Worm (Caenorhabditis elegans) whole organism, L4 larva: Measurements from ENCODE around the gene syx-2.

Experiments
- F49E8.2 ChIP-seq: sonication (generic microtip); optimal IDR thresholded peaks from 2 replicates; lab custom pipeline; 2016; ENCODE audit warnings: missing compliant biosample characterization, mild to moderate bottlenecking, missing genetic modification characterization, borderline replicate concordance
- R02D3.7 ChIP-seq: fragments of 150-350 bp; sonication (generic microtip); optimal IDR thresholded peaks from 3 replicates; lab custom pipeline; 2014; ENCODE audit warnings: missing biosample characterization, missing genetic modification characterization
- T26A8.4 ChIP-seq: fragments of 200-800 bp; sonication (Bioruptor generic); IDR thresholded peaks from 2 replicates; pipeline ENCODE4 v1.3.6; 2022; ENCODE audit warnings: missing genetic modification characterization, missing compliant biosample characterization
- Y105C5A.15 ChIP-seq: fragments of 200-800 bp; sonication (Bioruptor generic); IDR thresholded peaks from 2 replicates; pipeline ENCODE4 v1.3.6; 2022; ENCODE audit warnings: missing genetic modification characterization, missing compliant biosample characterization
- Y48G9A.11 ChIP-seq: fragments of 200-800 bp; sonication (Bioruptor generic); IDR thresholded peaks from 2 replicates; pipeline ENCODE4 v1.3.6; 2022; ENCODE audit warnings: missing genetic modification reagents, missing genetic modification characterization, missing compliant biosample characterization
- Y5F2A.4 ChIP-seq: fragments of 200-800 bp; sonication (Bioruptor generic); optimal IDR thresholded peaks from 2 replicates; lab custom pipeline; 2018; ENCODE audit warnings: mild to moderate bottlenecking, missing genetic modification characterization, missing compliant biosample characterization
- aha-1 ChIP-seq: fragments of 150-350 bp; peaks from one replicate; lab custom pipeline; 2014; ENCODE audit warnings: missing biosample characterization, missing genetic modification characterization
- attf-4 ChIP-seq: sonication (generic microtip); optimal IDR thresholded peaks from 3 replicates; lab custom pipeline; 2017; ENCODE audit warnings: missing biosample characterization, missing genetic modification characterization
- ceh-20 ChIP-seq: fragments of 200-800 bp; sonication (Bioruptor generic); IDR thresholded peaks from 2 replicates; pipeline ENCODE4 v1.3.6; 2022; ENCODE audit warnings: missing genetic modification reagents, missing genetic modification characterization, missing compliant biosample characterization
- ceh-28 ChIP-seq: fragments of 150-350 bp; optimal IDR thresholded peaks from 2 replicates; lab custom pipeline; 2014; ENCODE audit warnings: missing biosample characterization, missing genetic modification reagents, missing genetic modification characterization
- ceh-82 ChIP-seq: sonication (generic microtip); optimal IDR thresholded peaks from 2 replicates; lab custom pipeline; 2017; ENCODE audit warnings: missing biosample characterization, missing genetic modification characterization
- ces-1 ChIP-seq: fragments of 150-350 bp; sonication (generic microtip); optimal IDR thresholded peaks from 4 replicates; lab custom pipeline; 2014; ENCODE audit warnings: missing biosample characterization, missing genetic modification reagents, missing genetic modification characterization
- daf-8 ChIP-seq: fragments of 200-800 bp; sonication (Bioruptor generic); IDR thresholded peaks from 2 replicates; pipeline ENCODE4 v1.3.6; 2022; ENCODE audit warnings: missing genetic modification characterization, missing compliant biosample characterization
- dmd-8 ChIP-seq: fragments of 200-800 bp; sonication (Bioruptor generic); IDR thresholded peaks from 2 replicates; pipeline ENCODE4 v1.3.6; 2022; ENCODE audit warnings: missing genetic modification characterization, missing compliant biosample characterization
- dmd-9 ChIP-seq: fragments of 200-800 bp; sonication (Bioruptor generic); IDR thresholded peaks from 2 replicates; pipeline ENCODE4 v1.3.6; 2022; ENCODE audit warnings: missing genetic modification reagents, missing genetic modification characterization, missing compliant biosample characterization
- dve-1 ChIP-seq: sonication (generic microtip); optimal IDR thresholded peaks from 2 replicates; lab custom pipeline; 2017; ENCODE audit warnings: antibody characterized with exemption, mild to moderate bottlenecking, missing genetic modification characterization, missing compliant biosample characterization; ENCODE audit not compliant: insufficient read depth
- egl-27 ChIP-seq: sonication (generic microtip); optimal IDR thresholded peaks from 3 replicates; lab custom pipeline; 2017; ENCODE audit warnings: missing biosample characterization, missing genetic modification reagents, missing genetic modification characterization
- egl-43 ChIP-seq: fragments of 200-800 bp; sonication (Bioruptor generic); IDR thresholded peaks from 2 replicates; pipeline ENCODE4 v1.3.6; 2022; ENCODE audit warnings: missing genetic modification reagents, missing genetic modification characterization, missing compliant biosample characterization
- hlh-11 ChIP-seq: fragments of 200-800 bp; sonication (Bioruptor generic); optimal IDR thresholded peaks from 2 replicates; lab custom pipeline; 2018; ENCODE audit warnings: mild to moderate bottlenecking, missing genetic modification characterization, missing compliant biosample characterization
- jun-1 ChIP-seq: fragments of 150-350 bp; optimal IDR thresholded peaks from 2 replicates; lab custom pipeline; 2014; ENCODE audit warnings: missing biosample characterization, missing genetic modification reagents, missing genetic modification characterization
- lim-7 ChIP-seq: fragments of 200-800 bp; sonication (Bioruptor generic); IDR thresholded peaks from 2 replicates; pipeline ENCODE4 v1.3.6; 2022; ENCODE audit warnings: missing genetic modification characterization, missing compliant biosample characterization
- lin-13 ChIP-seq: fragments of 150-350 bp; optimal IDR thresholded peaks from 2 replicates; lab custom pipeline; 2014; ENCODE audit warnings: missing biosample characterization, missing genetic modification reagents, missing genetic modification characterization
- lin-15B ChIP-seq: fragments of 150-350 bp; sonication (generic microtip); optimal IDR thresholded peaks from 3 replicates; lab custom pipeline; 2014; ENCODE audit warnings: missing biosample characterization, missing genetic modification characterization
- lin-29 ChIP-seq: fragments of 200-800 bp; sonication (Bioruptor generic); IDR thresholded peaks from 2 replicates; pipeline ENCODE4 v1.3.6; 2022; ENCODE audit warnings: missing genetic modification reagents, missing genetic modification characterization, missing compliant biosample characterization
- lin-38 ChIP-seq: fragments of 200-800 bp; sonication (Bioruptor generic); IDR thresholded peaks from 2 replicates; pipeline ENCODE4 v1.3.6; 2022; ENCODE audit warnings: missing genetic modification reagents, missing genetic modification characterization, missing compliant biosample characterization
- lir-3 ChIP-seq: sonication (generic microtip); optimal IDR thresholded peaks from 2 replicates; lab custom pipeline; 2016; ENCODE audit warnings: mild to moderate bottlenecking, missing genetic modification characterization, missing compliant biosample characterization
- lsy-2 ChIP-seq, 2 experiments: fragments of 150-350 bp in 1 of 2; sonication (generic microtip) in 1 of 2; optimal IDR thresholded peaks; 2 replicates each; lab custom pipeline; 2014 to 2017; ENCODE audit warnings: missing biosample characterization in 2 of 2, missing genetic modification characterization in 2 of 2
- mdl-1 ChIP-seq, 2 experiments: fragments of 150-350 bp in 1 of 2; sonication (generic microtip) in 1 of 2; optimal IDR thresholded peaks; 2 replicates each; lab custom pipeline; 2014 to 2017; ENCODE audit warnings: missing biosample characterization in 2 of 2, missing genetic modification characterization in 2 of 2
- mep-1 ChIP-seq: fragments of 150-350 bp; sonication (generic microtip); optimal IDR thresholded peaks from 3 replicates; lab custom pipeline; 2014; ENCODE audit warnings: missing biosample characterization, missing genetic modification characterization
- mes-2 ChIP-seq: sonication (generic microtip); optimal IDR thresholded peaks from 2 replicates; lab custom pipeline; 2016; ENCODE audit warnings: missing genotype, mild to moderate bottlenecking, missing genetic modification characterization, missing compliant biosample characterization; ENCODE audit not compliant: poor library complexity, severe bottlenecking
- mxl-2 ChIP-seq: fragments of 200-800 bp; sonication (Bioruptor generic); conservative IDR thresholded peaks from 2 replicates; pipeline ENCODE4 v1.3.6; 2022; ENCODE audit warnings: missing genetic modification reagents, missing genetic modification characterization, missing compliant biosample characterization
- mxl-3 ChIP-seq: fragments of 200-800 bp; sonication (Bioruptor generic); optimal IDR thresholded peaks from 2 replicates; lab custom pipeline; 2018; ENCODE audit warnings: mild to moderate bottlenecking, missing genetic modification characterization, missing compliant biosample characterization
- nhr-25 ChIP-seq: sonication (generic microtip); optimal IDR thresholded peaks from 2 replicates; lab custom pipeline; 2017; ENCODE audit warnings: missing genetic modification characterization, mild to moderate bottlenecking, missing compliant biosample characterization, antibody characterized with exemption, moderate library complexity, borderline replicate concordance; ENCODE audit not compliant: insufficient read depth
- nhr-76 ChIP-seq: fragments of 150-350 bp; optimal IDR thresholded peaks from 2 replicates; lab custom pipeline; 2014; ENCODE audit warnings: missing biosample characterization, missing genetic modification characterization
- nhr-77 ChIP-seq: fragments of 150-350 bp; optimal IDR thresholded peaks from 2 replicates; lab custom pipeline; 2014; ENCODE audit warnings: missing biosample characterization, missing genetic modification characterization
- pha-4 ChIP-seq, 2 experiments: fragments of 150-350 bp in 1 of 2; fragments of 200-800 bp in 1 of 2; sonication (Bioruptor generic) in 1 of 2; IDR thresholded peaks in 1 of 2; optimal IDR thresholded peaks in 1 of 2; 2 replicates each; pipeline versions ENCODE4 v1.3.6 to Lab custom; 2014 to 2022; ENCODE audit warnings: missing genetic modification characterization in 2 of 2, missing genetic modification reagents in 2 of 2, missing biosample characterization in 1 of 2, missing compliant biosample characterization in 1 of 2
- php-3 ChIP-seq: fragments of 200-800 bp; sonication (Bioruptor generic); IDR thresholded peaks from 2 replicates; pipeline ENCODE4 v1.3.6; 2022; ENCODE audit warnings: missing genetic modification reagents, missing genetic modification characterization, missing compliant biosample characterization
- pqm-1 ChIP-seq: sonication (generic microtip); optimal IDR thresholded peaks from 2 replicates; lab custom pipeline; 2017; ENCODE audit warnings: missing biosample characterization, missing genetic modification characterization
- sdz-12 ChIP-seq: fragments of 200-800 bp; sonication (Bioruptor generic); optimal IDR thresholded peaks from 2 replicates; lab custom pipeline; 2018; ENCODE audit warnings: mild to moderate bottlenecking, missing genetic modification characterization, missing compliant biosample characterization
- set-16 ChIP-seq: fragments of 200-800 bp; sonication (Bioruptor generic); IDR thresholded peaks from 2 replicates; pipeline ENCODE4 v1.3.6; 2022; ENCODE audit warnings: missing genetic modification reagents, missing genetic modification characterization, missing compliant biosample characterization
- skn-1 ChIP-seq: fragments of 150-350 bp; optimal IDR thresholded peaks from 2 replicates; lab custom pipeline; 2014; ENCODE audit warnings: missing biosample characterization, missing genetic modification characterization
- snpc-4 ChIP-seq: fragments of 150-350 bp; optimal IDR thresholded peaks from 2 replicates; lab custom pipeline; 2014; ENCODE audit warnings: missing biosample characterization, missing genetic modification characterization
- spr-3 ChIP-seq: fragments of 200-800 bp; sonication (Bioruptor generic); optimal IDR thresholded peaks from 2 replicates; lab custom pipeline; 2018; ENCODE audit warnings: mild to moderate bottlenecking, missing genetic modification characterization, missing compliant biosample characterization
- tra-1 ChIP-seq: fragments of 200-800 bp; sonication (Bioruptor generic); IDR thresholded peaks from 2 replicates; pipeline ENCODE4 v1.3.6; 2022; ENCODE audit warnings: missing genetic modification reagents, missing genetic modification characterization, missing compliant biosample characterization
- unc-130 ChIP-seq: sonication (generic microtip); optimal IDR thresholded peaks from 2 replicates; lab custom pipeline; 2016; ENCODE audit warnings: missing genetic modification reagents, missing genetic modification characterization, missing compliant biosample characterization
- unc-39 ChIP-seq: sonication (generic microtip); optimal IDR thresholded peaks from 2 replicates; lab custom pipeline; 2017; ENCODE audit warnings: missing biosample characterization, missing genetic modification characterization
- vab-7 ChIP-seq: fragments of 200-800 bp; sonication (Bioruptor generic); IDR thresholded peaks from 2 replicates; pipeline ENCODE4 v1.3.6; 2022; ENCODE audit warnings: missing genetic modification reagents, missing genetic modification characterization, missing compliant biosample characterization
- zip-11 ChIP-seq: fragments of 200-800 bp; sonication (Bioruptor generic); IDR thresholded peaks from 2 replicates; pipeline ENCODE4 v1.3.6; 2022; ENCODE audit warnings: missing genetic modification characterization, missing compliant biosample characterization
- zip-2 ChIP-seq: fragments of 150-350 bp; optimal IDR thresholded peaks from 2 replicates; lab custom pipeline; 2014; ENCODE audit warnings: missing biosample characterization, missing genetic modification characterization
- ztf-11 ChIP-seq: fragments of 150-350 bp; optimal IDR thresholded peaks from 2 replicates; lab custom pipeline; 2014; ENCODE audit warnings: missing biosample characterization, missing genetic modification characterization
- ztf-7 ChIP-seq: fragments of 150-350 bp; optimal IDR thresholded peaks from 2 replicates; lab custom pipeline; 2014; ENCODE audit warnings: missing biosample characterization, missing genetic modification characterization

Gene syx-2

DNA sequence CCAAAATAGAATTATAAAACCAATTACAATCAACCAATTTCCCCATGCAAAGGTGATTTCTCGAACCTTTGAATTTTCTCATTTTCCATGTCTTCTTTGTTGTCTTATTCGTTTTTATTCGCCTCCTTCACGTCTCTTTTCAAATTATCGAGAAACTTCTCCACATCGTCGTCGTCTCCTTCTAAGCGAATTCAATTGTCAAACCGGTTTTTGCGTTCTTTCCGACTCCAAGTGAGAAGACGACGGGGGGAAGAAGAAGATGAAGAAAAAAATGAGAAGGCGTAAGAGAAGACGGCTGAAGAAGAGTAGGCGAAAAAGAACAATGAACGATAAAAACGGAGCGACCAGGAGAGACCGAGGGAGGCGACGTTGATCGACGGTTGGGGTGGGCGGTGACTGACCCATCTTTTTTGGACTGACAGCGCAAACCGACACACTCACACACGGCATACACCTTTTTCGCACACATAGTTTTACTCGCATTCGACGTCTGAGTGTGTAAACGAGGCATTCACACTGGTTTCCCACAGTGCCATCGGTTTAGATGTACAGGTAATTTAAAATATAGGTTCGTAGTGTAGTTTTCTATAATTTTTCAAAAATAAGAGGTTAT lies 39.5 kb upstream of the syx-2 start (continued):
- TF ChIP-seq ztf-11 (tag; lab: Kevin White, UChicago) (no peak), nhr-76 (no peak), Y5F2A.4 (GFP tag; lab: Kevin White, UChicago) (no peak), unc-39 (tag; lab: Kevin White, UChicago) (no peak), spr-3 (GFP tag; lab: Kevin White, UChicago) (no peak), pqm-1 (tag; lab: Kevin White, UChicago) (no peak), vab-7 (GFP tag; lab: Robert Waterston, UW) (no peak), zip-11 (GFP tag; lab: Robert Waterston, UW) (no peak), pha-4 (GFP tag; IDR thresholded peaks at IDR 0.05; lab: Robert Waterston, UW) (no peak), pha-4 (tag; optimal IDR thresholded peaks at IDR 0.05; lab: Kevin White, UChicago) (no peak), set-16 (peak; percentile 47), ztf-7 (tag; lab: Kevin White, UChicago) (no peak), ceh-28 (no peak), php-3 (GFP tag; lab: Robert Waterston, UW) (no peak), R02D3.7 (no peak), attf-4 (tag; lab: Kevin White, UChicago) (no peak), nhr-77 (tag; lab: Kevin White, UChicago) (no peak), lin-38 (GFP tag; lab: Robert Waterston, UW) (no peak), T26A8.4 (GFP tag; lab: Robert Waterston, UW) (peak; percentile 51; the same call in 1 of the 2 replicates), lim-7 (no peak), nhr-25 (tag; lab: Kevin White, UChicago) (peak; percentile 68), mdl-1 (tag; optimal IDR thresholded peaks at IDR 0.05; lab: Kevin White, UChicago) (peak in 1 of 2 experiments; percentile 25), jun-1 (tag; lab: Kevin White, UChicago) (no peak), egl-43 (no peak), Y105C5A.15 (GFP tag; lab: Robert Waterston, UW) (no peak), dve-1 (tag; lab: Kevin White, UChicago) (peak; percentile 37), lin-29 (0 out of 2 replicates have a peak, but pooled peaks have one; percentile 37), aha-1 (tag; lab: Kevin White, UChicago) (peak; percentile 90), ces-1 (peak; percentile 11), unc-130 (GFP tag; lab: Kevin White, UChicago) (no peak), lsy-2 (tag; optimal IDR thresholded peaks at IDR 0.05; lab: Kevin White, UChicago) (peak in 1 of 2 experiments; percentile 46), tra-1 (no peak), hlh-11 (tag; lab: Kevin White, UChicago) (peak; percentile 77), mxl-2 (no peak), zip-2 (tag; lab: Kevin White, UChicago) (no peak), lin-15B (tag; lab: Kevin White, UChicago) (no peak), lir-3 (tag; lab: Kevin White, UChicago) (no peak), Y48G9A.11 (no peak), F49E8.2 (tag; lab: Kevin White, UChicago) (no peak), snpc-4 (tag; lab: Kevin White, UChicago) (no peak), mxl-3 (peak; percentile 57), dmd-9 (GFP tag; lab: Robert Waterston, UW) (no peak), mes-2 (tag; lab: Kevin White, UChicago) (no peak), egl-27 (no peak), lin-13 (no peak), ceh-82 (no peak), mep-1 (tag; lab: Kevin White, UChicago) (peak; percentile 74), daf-8 (no peak), ceh-20 (GFP tag; lab: Robert Waterston, UW) (no peak), dmd-8 (GFP tag; lab: Robert Waterston, UW) (no peak), sdz-12 (no peak), skn-1 (tag; lab: Kevin White, UChicago) (no peak)
